Fruit fly (Drosophila melanogaster): ENCODE data around the gene Psn.

Psn gene

DNA sequence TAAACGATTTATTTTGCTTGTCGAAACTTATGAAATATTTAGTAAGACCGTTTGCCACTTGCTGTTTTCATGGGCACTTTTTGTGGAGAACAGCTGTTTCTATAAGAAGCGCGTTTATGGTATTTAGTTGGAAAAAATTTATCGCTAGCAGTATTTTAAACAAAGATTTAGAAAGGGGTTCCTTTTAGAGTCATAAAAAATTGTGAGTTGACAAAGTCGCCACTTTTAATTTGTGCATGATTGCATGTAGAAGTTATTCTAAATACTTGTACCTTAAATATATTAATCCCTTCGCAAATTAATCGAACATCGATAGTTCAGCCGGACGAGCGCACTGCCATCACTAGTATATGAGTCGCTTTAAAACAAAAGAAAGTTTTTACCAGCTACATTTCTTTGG lies at the start of gene Psn, which contains the start of gene Las:
Psn (plus strand) TSS at position 172 of the 400 bp plus-strand sequence.
Las (minus strand) TSS at position 65 of the 400 bp plus-strand sequence.
- TF ChIP-seq Myc (optimal IDR thresholded peaks at IDR 0.05) (no peak), Sin3A (optimal IDR thresholded peaks at IDR 0.05) (no peak), insv (optimal IDR thresholded peaks at IDR 0.05) (no peak), ttk (optimal IDR thresholded peaks at IDR 0.05) (no peak), h (optimal IDR thresholded peaks at IDR 0.05) (no peak), psq (optimal IDR thresholded peaks at IDR 0.05) (no peak)

DNA sequence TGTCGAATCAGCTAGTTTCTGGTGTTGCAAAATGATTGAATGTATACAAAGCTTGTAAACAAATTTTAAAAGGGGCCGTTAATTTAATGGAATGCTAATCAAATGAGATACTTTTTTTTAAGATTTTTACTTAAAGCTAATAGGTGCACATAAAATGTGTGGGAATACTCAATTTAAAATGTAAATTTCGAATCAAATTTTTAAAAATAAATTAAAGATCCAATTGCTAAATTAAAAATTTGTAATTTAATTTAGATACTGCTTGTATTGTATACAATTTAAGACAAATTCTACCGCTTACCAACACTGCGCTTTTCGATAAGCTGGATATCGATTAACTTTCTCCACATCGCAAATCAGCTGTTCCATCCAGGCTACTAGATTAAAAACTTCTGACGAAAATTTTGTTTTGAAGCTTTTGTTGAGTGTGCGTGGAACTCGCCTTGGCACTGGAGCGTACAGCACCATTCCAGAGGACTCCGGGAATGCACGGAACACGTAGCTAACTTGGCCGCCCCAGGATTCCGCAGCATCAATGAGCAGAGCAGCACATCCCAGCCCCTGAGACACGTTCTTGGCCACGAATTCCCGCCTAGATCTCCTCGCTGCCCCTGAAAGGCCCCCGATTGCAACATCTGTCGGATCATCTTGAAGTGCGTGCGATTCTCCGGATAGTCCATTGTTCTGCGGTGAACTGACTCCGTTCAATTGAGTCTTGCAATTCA lies 48.0 kb upstream of the Psn start, which contains the start of the genes CG5498 and fbl:
CG5498 (minus strand) TSS at position 24 of the 725 bp plus-strand sequence.
fbl (plus strand) TSS at position 344 of the 725 bp plus-strand sequence.
- TF ChIP-seq psq (optimal IDR thresholded peaks at IDR 0.05) = no peak
- TF ChIP-seq Sin3A (optimal IDR thresholded peaks at IDR 0.05) = no peak
- no peak for TF ChIP-seq ttk (optimal IDR thresholded peaks at IDR 0.05)
- TF ChIP-seq Myc (optimal IDR thresholded peaks at IDR 0.05) = no peak
- TF ChIP-seq h (optimal IDR thresholded peaks at IDR 0.05) = no peak
- TF ChIP-seq insv (optimal IDR thresholded peaks at IDR 0.05) = no peak

DNA sequence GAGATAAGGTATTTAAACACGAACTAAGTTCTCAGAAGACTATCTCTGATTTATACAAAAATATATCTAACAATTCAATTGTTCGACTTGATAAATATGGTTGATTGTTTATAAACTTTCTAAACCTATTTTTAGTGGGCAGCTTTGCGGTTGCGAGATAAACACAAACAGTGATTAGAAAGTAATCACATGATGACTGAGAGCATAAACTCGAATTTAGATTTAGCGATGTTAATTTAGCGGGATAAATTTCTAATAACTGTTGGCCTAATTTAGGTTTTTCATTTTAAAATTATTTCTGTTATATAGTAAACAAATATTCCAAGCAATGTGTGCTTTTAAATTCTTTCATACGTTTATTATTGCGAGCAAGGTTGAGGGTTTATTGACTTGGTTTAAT lies 47.3 kb upstream of the Psn start:
- TF ChIP-seq Myc (optimal IDR thresholded peaks at IDR 0.05) = no peak
- no peak for TF ChIP-seq psq (optimal IDR thresholded peaks at IDR 0.05)

DNA sequence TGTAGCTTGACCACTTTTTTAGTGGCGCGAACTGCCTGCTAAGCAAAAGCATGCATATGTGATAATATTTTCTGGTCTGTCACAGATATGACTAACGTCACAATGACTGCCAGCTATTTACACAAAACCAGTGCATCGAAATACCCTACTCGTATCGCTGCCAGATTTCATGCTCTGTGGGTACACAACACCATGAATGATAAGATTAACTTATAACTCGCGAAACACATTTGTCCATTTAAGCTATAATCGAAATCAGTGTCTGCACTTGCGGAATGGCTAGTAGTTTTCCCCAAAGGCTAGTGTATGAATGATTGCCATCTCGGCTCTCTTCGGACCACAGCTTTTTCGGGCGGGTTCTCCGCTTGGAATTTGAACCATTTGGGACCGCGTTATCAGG lies 46.9 kb upstream of the Psn start:
- no peak for TF ChIP-seq h (optimal IDR thresholded peaks at IDR 0.05)
- TF ChIP-seq ttk (optimal IDR thresholded peaks at IDR 0.05) = no peak
- TF ChIP-seq insv (optimal IDR thresholded peaks at IDR 0.05) = no peak
- no peak for TF ChIP-seq psq (optimal IDR thresholded peaks at IDR 0.05)
- TF ChIP-seq Myc (optimal IDR thresholded peaks at IDR 0.05) = no peak
- TF ChIP-seq Sin3A (optimal IDR thresholded peaks at IDR 0.05) = no peak

DNA sequence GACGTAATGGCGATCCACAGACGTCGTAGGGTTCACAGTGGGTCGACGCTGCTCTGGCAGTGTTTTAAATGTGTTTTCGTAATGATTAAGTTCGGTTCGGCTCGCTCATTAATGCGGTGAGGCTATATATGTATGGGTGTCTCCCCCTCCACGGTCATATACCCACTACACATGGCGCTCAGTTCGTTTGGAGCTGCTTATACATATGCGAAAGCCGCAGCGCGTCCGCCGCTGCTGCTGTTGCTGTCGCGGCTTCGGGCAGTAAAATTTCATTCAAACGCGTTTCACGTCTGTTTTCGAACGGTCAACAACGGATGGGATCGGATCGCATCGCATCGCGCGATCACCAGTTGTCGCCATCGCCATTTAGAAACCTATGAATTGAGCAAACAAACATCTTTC lies 46.3 kb upstream of the Psn start:
- TF ChIP-seq h (optimal IDR thresholded peaks at IDR 0.05) = no peak
- TF ChIP-seq Myc (optimal IDR thresholded peaks at IDR 0.05) = no peak
- no peak for TF ChIP-seq Sin3A (optimal IDR thresholded peaks at IDR 0.05)
- no peak for TF ChIP-seq insv (optimal IDR thresholded peaks at IDR 0.05)
- no peak for TF ChIP-seq psq (optimal IDR thresholded peaks at IDR 0.05)
- TF ChIP-seq ttk (optimal IDR thresholded peaks at IDR 0.05) = no peak

DNA sequence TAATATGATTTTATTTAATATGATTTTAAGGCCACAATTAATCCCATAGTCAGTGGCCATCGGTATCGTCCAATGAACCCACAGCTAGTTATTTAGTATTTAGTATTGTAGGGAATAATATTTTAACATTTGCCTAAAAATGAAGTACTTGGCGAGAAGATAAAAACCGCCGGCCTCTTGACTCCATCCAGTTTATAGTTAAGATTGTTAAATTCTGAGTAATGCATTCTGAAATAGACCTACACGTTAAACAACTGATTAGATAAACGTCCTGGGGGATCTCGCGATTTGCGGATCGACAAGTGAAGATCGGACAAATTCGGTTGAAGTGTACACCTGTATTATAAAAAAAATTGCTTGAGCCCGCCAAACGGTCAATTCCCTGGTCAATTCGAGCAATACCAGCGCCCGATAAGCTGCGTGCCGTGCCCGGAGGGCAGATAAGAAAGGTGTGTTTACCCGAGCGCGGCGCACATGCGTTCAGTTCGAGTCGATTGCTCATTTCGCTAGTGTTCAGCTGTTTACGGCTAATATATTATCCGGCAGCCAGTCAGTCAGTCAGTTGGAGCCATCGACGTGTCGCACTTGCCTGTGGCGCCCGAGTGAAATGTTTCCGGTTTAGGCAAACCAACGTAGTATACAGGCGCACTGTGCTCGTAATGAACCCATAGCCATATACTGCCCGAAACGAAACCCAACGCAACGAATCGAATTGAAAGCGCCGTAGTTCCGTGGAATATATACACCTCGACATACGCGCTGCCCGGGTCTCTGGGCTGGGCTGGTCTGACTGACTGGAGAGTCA lies 45.0 kb upstream of the Psn start:
- TF ChIP-seq ttk (optimal IDR thresholded peaks at IDR 0.05) (no peak), Sin3A (optimal IDR thresholded peaks at IDR 0.05) (no peak), insv (optimal IDR thresholded peaks at IDR 0.05) (no peak), psq (optimal IDR thresholded peaks at IDR 0.05) (no peak), h (optimal IDR thresholded peaks at IDR 0.05) (no peak), Myc (optimal IDR thresholded peaks at IDR 0.05) (no peak)

DNA sequence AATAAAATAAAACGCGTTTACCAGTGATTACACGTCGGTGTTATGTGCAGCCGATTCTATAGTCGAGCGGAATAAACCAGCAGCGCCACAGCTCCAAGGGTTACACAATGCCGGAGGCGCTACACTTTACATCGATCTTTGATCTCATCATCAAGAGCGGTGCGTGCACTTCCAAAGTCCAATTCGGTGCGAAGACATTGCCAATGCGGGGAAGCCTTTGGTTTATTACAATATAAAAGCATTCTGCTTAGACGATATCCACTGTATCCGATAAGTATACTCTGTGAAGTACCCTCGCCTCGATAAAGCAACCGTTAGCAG lies 44.5 kb upstream of the Psn start:
- TF ChIP-seq Sin3A (optimal IDR thresholded peaks at IDR 0.05) (no peak), psq (optimal IDR thresholded peaks at IDR 0.05) (no peak), Myc (optimal IDR thresholded peaks at IDR 0.05) (no peak), h (optimal IDR thresholded peaks at IDR 0.05) (no peak), ttk (optimal IDR thresholded peaks at IDR 0.05) (no peak), insv (optimal IDR thresholded peaks at IDR 0.05) (no peak)

DNA sequence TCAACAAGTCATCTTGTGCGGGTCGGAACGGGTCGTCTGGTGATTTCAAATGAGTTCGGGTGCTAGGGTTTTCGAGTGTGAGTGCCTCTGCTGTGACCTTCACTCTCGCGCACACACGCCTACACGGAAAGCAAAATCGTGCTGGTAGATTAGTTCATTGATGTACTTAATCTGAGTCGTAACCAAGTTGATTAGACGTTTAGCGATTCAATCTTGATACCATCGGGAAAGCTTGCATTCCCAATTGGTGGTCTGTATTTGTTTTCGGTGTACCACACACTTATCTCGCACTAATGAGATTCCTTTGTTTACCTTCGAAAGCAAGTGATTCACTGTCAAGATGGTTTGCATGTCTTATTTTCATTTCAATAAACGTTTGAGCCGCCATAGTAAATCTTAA lies 43.3 kb upstream of the Psn start:
- no peak for TF ChIP-seq insv (optimal IDR thresholded peaks at IDR 0.05)
- TF ChIP-seq ttk (optimal IDR thresholded peaks at IDR 0.05) = no peak
- no peak for TF ChIP-seq psq (optimal IDR thresholded peaks at IDR 0.05)
- TF ChIP-seq Sin3A (optimal IDR thresholded peaks at IDR 0.05) = no peak
- TF ChIP-seq h (optimal IDR thresholded peaks at IDR 0.05) = no peak
- TF ChIP-seq Myc (optimal IDR thresholded peaks at IDR 0.05) = no peak

DNA sequence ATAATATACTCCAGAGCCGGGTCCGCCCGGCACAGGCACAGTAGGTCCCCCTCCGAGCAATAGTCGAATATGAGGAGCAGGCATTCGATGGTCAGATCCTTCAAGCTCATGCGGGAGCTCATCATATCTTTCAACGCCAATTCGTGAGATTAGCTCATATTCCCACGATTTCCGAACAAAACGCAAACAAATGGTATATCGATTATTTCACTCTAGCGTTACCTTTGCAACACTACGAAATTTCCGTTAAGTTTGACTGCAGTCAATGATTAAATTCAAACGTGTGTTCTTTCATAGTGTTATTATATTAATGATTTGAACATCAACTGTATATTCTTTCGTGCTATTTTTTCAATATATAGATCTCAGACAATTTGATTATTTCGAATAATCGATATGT lies 38.9 kb upstream of the Psn start, which contains the start of gene CG33969:
CG33969 (minus strand) TSS at position 197 of the 400 bp plus-strand sequence.
- TF ChIP-seq Myc (optimal IDR thresholded peaks at IDR 0.05) (no peak), psq (optimal IDR thresholded peaks at IDR 0.05) (no peak), h (optimal IDR thresholded peaks at IDR 0.05) (no peak), ttk (optimal IDR thresholded peaks at IDR 0.05) (no peak), insv (optimal IDR thresholded peaks at IDR 0.05) (no peak), Sin3A (optimal IDR thresholded peaks at IDR 0.05) (no peak)

DNA sequence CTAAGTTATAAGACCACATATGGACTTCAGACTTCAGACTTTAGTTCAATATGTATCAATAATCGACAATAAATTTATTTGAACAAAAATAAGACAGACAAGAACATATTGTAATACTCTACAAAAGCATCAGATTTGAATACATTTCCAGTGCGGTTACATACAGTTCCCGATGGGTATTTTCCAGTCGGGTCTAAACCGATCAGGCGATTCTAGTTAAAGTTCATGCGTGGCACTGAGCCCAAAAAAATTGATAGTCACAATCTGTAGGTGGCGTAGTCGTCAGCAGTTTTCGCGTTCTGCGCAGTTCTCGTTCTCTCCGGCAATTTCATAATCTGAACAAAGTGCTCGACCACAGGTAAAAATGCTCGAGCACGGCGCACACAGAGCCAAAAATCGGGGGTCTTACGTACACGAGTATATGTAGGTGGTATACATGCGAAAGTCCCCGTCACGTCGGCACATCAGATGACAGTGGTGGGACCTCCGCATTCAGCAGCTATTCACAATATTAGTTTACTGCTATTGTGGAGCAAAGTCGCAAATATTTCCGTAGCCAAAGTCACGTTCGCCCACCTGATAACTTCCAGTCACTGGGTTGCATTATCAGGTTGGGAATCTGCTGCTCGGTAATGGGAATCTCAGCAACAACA lies 36.9 kb upstream of the Psn start:
- TF ChIP-seq Sin3A (optimal IDR thresholded peaks at IDR 0.05) = no peak
- no peak for TF ChIP-seq Myc (optimal IDR thresholded peaks at IDR 0.05)
- TF ChIP-seq h (optimal IDR thresholded peaks at IDR 0.05) = no peak
- no peak for TF ChIP-seq psq (optimal IDR thresholded peaks at IDR 0.05)
- no peak for TF ChIP-seq ttk (optimal IDR thresholded peaks at IDR 0.05)

DNA sequence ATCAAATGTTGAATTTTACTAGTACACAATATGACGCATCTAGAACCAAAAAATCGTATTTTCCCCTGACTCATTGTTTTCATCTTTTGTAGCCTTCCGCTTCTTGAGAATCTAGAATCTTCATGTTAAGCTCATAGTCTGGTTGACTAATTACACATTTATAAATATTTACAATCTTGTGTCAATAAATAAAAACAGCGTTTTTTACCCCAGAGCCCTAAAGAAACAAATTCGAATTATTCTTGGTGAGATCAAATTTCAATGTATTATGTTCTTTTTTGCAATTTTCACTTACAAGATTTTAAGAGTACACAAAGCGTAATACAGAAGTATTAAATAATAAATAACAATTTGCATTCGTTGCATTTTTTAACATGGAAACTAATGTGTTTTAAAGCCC lies 36.2 kb upstream of the Psn start:
- no peak for TF ChIP-seq Myc (optimal IDR thresholded peaks at IDR 0.05)
- TF ChIP-seq ttk (optimal IDR thresholded peaks at IDR 0.05) = no peak
- no peak for TF ChIP-seq psq (optimal IDR thresholded peaks at IDR 0.05)
- no peak for TF ChIP-seq insv (optimal IDR thresholded peaks at IDR 0.05)
- no peak for TF ChIP-seq h (optimal IDR thresholded peaks at IDR 0.05)
- TF ChIP-seq Sin3A (optimal IDR thresholded peaks at IDR 0.05) = no peak

DNA sequence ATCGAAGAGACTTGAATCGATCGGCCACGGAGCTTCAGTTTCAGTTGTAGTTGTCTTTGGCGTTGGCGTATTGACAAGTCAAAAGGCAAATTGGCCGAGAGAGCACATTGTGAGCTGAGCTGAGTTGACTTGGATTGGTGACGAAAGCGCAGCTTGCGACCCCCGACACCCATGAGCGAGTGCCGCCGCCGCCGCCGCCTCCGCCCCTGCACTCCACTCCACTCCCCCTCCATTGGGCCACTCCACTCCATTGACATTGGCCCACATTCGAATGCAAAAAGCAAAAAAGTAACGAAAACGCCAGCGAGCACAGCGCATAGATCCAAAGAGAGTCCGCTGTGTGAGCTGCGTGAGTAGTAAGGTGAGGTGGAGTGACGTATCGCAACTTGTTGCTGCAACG lies 34.5 kb upstream of the Psn start:
- TF ChIP-seq ttk (optimal IDR thresholded peaks at IDR 0.05) (no peak), h (optimal IDR thresholded peaks at IDR 0.05) (no peak), Sin3A (optimal IDR thresholded peaks at IDR 0.05) (no peak), psq (optimal IDR thresholded peaks at IDR 0.05) (no peak), Myc (optimal IDR thresholded peaks at IDR 0.05) (no peak), insv (optimal IDR thresholded peaks at IDR 0.05) (no peak)
